Worm (Caenorhabditis elegans) whole organism, young adult: ENCODE results near the gene ttr-51.

Source experiments
- F37B4.10 ChIP-seq: fragments of 200-800 bp; sonication (Bioruptor generic); IDR thresholded peaks from 2 replicates; pipeline ENCODE4 v1.3.6; 2022; ENCODE audit warnings: missing genetic modification characterization, missing compliant biosample characterization
- F49E8.2 ChIP-seq: sonication (generic microtip); optimal IDR thresholded peaks from 3 replicates; lab custom pipeline; 2017; ENCODE audit warnings: missing genetic modification characterization, mild to moderate bottlenecking, missing compliant biosample characterization, antibody characterized with exemption, moderate library complexity; ENCODE audit not compliant: insufficient read depth
- ZK185.1 ChIP-seq: sonication (generic microtip); optimal IDR thresholded peaks from 2 replicates; lab custom pipeline; 2016; ENCODE audit warnings: mild to moderate bottlenecking, missing genetic modification characterization, missing compliant biosample characterization; ENCODE audit not compliant: poor library complexity, severe bottlenecking
- akir-1 ChIP-seq: fragments of 200-800 bp; sonication (Bioruptor generic); optimal IDR thresholded peaks from 2 replicates; lab custom pipeline; 2018; ENCODE audit warnings: mild to moderate bottlenecking, missing genetic modification characterization, moderate library complexity, missing compliant biosample characterization
- cebp-1 ChIP-seq, 2 experiments: fragments of 200-800 bp in 1 of 2; sonication (Bioruptor generic) in 1 of 2; sonication (generic microtip) in 1 of 2; IDR thresholded peaks in 1 of 2; optimal IDR thresholded peaks in 1 of 2; 2 replicates each; pipeline versions ENCODE4 v1.3.6 to Lab custom; 2017 to 2022; ENCODE audit warnings: missing compliant biosample characterization in 2 of 2, missing genetic modification characterization in 2 of 2, mild to moderate bottlenecking in 1 of 2, missing genetic modification reagents in 1 of 2, moderate library complexity in 1 of 2
- cebp-2 ChIP-seq: fragments of 200-800 bp; sonication (Bioruptor generic); IDR thresholded peaks from 2 replicates; pipeline ENCODE4 v1.3.6; 2022; ENCODE audit warnings: missing genetic modification characterization, missing compliant biosample characterization
- ceh-27 ChIP-seq: fragments of 200-800 bp; sonication (Bioruptor generic); optimal IDR thresholded peaks from 2 replicates; lab custom pipeline; 2018; ENCODE audit warnings: mild to moderate bottlenecking, missing genetic modification characterization, moderate library complexity, missing compliant biosample characterization
- egl-18 ChIP-seq: fragments of 200-800 bp; sonication (Bioruptor generic); IDR thresholded peaks from 2 replicates; pipeline ENCODE4 v1.3.6; 2022; ENCODE audit warnings: missing genetic modification reagents, missing genetic modification characterization, missing compliant biosample characterization
- hmg-1.2 ChIP-seq: fragments of 200-800 bp; sonication (Bioruptor generic); IDR thresholded peaks from 2 replicates; pipeline ENCODE4 v1.3.6; 2022; ENCODE audit warnings: missing genetic modification reagents, missing genetic modification characterization, missing compliant biosample characterization
- let-526 ChIP-seq: fragments of 200-800 bp; sonication (Bioruptor generic); IDR thresholded peaks from 2 replicates; pipeline ENCODE4 v1.3.6; 2022; ENCODE audit warnings: missing genetic modification reagents, missing genetic modification characterization, missing compliant biosample characterization
- lsl-1 ChIP-seq: fragments of 200-800 bp; sonication (Bioruptor generic); optimal IDR thresholded peaks from 2 replicates; lab custom pipeline; 2018; ENCODE audit warnings: mild to moderate bottlenecking, missing genetic modification characterization, moderate library complexity, missing compliant biosample characterization
- madf-3 ChIP-seq: fragments of 200-800 bp; sonication (Bioruptor generic); IDR thresholded peaks from 2 replicates; pipeline ENCODE4 v1.3.6; 2022; ENCODE audit warnings: missing genetic modification reagents, missing genetic modification characterization, missing compliant biosample characterization
- unc-130 ChIP-seq: sonication (generic microtip); optimal IDR thresholded peaks from 2 replicates; lab custom pipeline; 2016; ENCODE audit warnings: missing genetic modification reagents, missing genetic modification characterization, missing compliant biosample characterization
- zim-3 ChIP-seq: sonication (generic microtip); optimal IDR thresholded peaks from 2 replicates; lab custom pipeline; 2017; ENCODE audit warnings: mild to moderate bottlenecking, missing genetic modification characterization, moderate library complexity, missing compliant biosample characterization

DNA sequence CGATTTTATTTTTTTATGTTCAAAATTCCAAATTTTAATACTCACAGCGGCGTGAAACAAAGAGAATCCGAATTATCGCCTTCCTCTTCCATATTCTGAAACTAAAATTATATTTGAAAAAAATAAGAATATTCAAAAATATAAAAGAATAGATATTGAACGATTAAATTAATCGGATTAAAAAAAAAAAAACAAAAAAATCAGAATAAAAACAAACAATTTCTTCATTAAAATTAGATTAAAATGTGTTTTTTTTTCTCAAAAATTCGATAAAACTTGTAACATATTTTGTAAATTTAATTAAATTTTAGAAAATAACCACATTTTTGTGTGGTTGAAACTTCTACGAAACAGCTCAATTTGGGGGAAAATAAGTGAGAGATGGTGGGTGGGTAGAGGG is 30.7 kb upstream of the ttr-51 start, which contains the start of gene cpsf-3:
- TF ChIP-seq ceh-27 (GFP tag; lab: Kevin White, UChicago) (no peak), cebp-1 (GFP tag; IDR thresholded peaks at IDR 0.05; lab: Robert Waterston, UW) (no peak), cebp-1 (tag; optimal IDR thresholded peaks at IDR 0.05; lab: Kevin White, UChicago) (no peak), hmg-1.2 (GFP tag; lab: Robert Waterston, UW) (no peak), cebp-2 (GFP tag; lab: Robert Waterston, UW) (no peak), egl-18 (GFP tag; lab: Robert Waterston, UW) (no peak), F37B4.10 (GFP tag; lab: Robert Waterston, UW) (no peak), F49E8.2 (tag; lab: Kevin White, UChicago) (no peak), zim-3 (tag; lab: Kevin White, UChicago) (no peak), akir-1 (GFP tag; lab: Kevin White, UChicago) (no peak), unc-130 (no peak), lsl-1 (GFP tag; lab: Kevin White, UChicago) (no peak), madf-3 (GFP tag; lab: Robert Waterston, UW) (no peak), let-526 (GFP tag; lab: Robert Waterston, UW) (no peak), ZK185.1 (tag; lab: Kevin White, UChicago) (no peak)
